Worm (Caenorhabditis elegans) whole organism, L3 larva: Measurements from ENCODE around the gene R05C11.2.

Experiments
- ceh-9 ChIP-seq: sonication (generic microtip); optimal IDR thresholded peaks from 2 replicates; lab custom pipeline; 2018; ENCODE audit warnings: missing biosample characterization, missing genetic modification characterization
- hmg-11 ChIP-seq: sonication (generic microtip); optimal IDR thresholded peaks from 2 replicates; lab custom pipeline; 2016; ENCODE audit warnings: missing genetic modification characterization, missing compliant biosample characterization
- lin-39 ChIP-seq: fragments of 150-350 bp; optimal IDR thresholded peaks from 2 replicates; lab custom pipeline; 2018; ENCODE audit warnings: missing biosample characterization, missing genetic modification reagents, missing genetic modification characterization
- nhr-25 ChIP-seq: sonication (generic microtip); optimal IDR thresholded peaks from 2 replicates; lab custom pipeline; 2017; ENCODE audit warnings: missing biosample characterization, missing genetic modification characterization
- sea-2 ChIP-seq: fragments of 150-350 bp; sonication (generic microtip); optimal IDR thresholded peaks from 4 replicates; lab custom pipeline; 2014; ENCODE audit warnings: missing biosample characterization, missing genetic modification reagents, missing genetic modification characterization
- unc-62 ChIP-seq: fragments of 150-350 bp; sonication (generic microtip); optimal IDR thresholded peaks from 4 replicates; lab custom pipeline; 2014; ENCODE audit warnings: missing biosample characterization, missing genetic modification reagents, missing genetic modification characterization

- TF ChIP-seq unc-62 (GFP tag; lab: Kevin White, UChicago) (peak; percentile 66), sea-2 (GFP tag; lab: Kevin White, UChicago) (peak; percentile 16), lin-39 (peak; percentile 76), nhr-25 (peak; percentile 69), ceh-9 (tag; lab: Kevin White, UChicago) (no peak), hmg-11 (tag; lab: Kevin White, UChicago) (peak; percentile 83)
Measured at ce11 chrIV:2048839-2049238, 10.1 kb downstream of the R05C11.2 start.
